Fruit fly (Drosophila melanogaster) whole organism, embryonic: ENCODE results near the gene fmt.

Experiments used
- Atf-2 ChIP-seq: fragments of 200-800 bp; sonication (Bioruptor generic); optimal IDR thresholded peaks from 2 replicates; lab custom pipeline; 2016; ENCODE audit warnings: missing biosample characterization, missing genetic modification characterization
- Atf3 ChIP-seq: fragments of 200-800 bp; sonication (Bioruptor generic); optimal IDR thresholded peaks from 3 replicates; lab custom pipeline; 2016; ENCODE audit warnings: missing biosample characterization, missing genetic modification characterization
- Blimp-1 ChIP-seq: fragments of 200-800 bp; sonication (Bioruptor generic); optimal IDR thresholded peaks from 3 replicates; lab custom pipeline; 2018; ENCODE audit warnings: missing biosample characterization, missing genetic modification characterization, mild to moderate bottlenecking, moderate library complexity, missing genetic modification reagents
- BtbVII ChIP-seq: fragments of 200-800 bp; sonication (Bioruptor generic); optimal IDR thresholded peaks from 3 replicates; lab custom pipeline; 2017; ENCODE audit warnings: missing biosample characterization, mild to moderate bottlenecking, missing genetic modification characterization
- CG10431 ChIP-seq: fragments of 200-800 bp; sonication (Bioruptor generic); optimal IDR thresholded peaks from 3 replicates; lab custom pipeline; 2018; ENCODE audit warnings: missing biosample characterization, mild to moderate bottlenecking, missing genetic modification characterization
- CG10565 ChIP-seq: fragments of 200-800 bp; sonication (Bioruptor generic); optimal IDR thresholded peaks from 3 replicates; lab custom pipeline; 2016; ENCODE audit warnings: missing biosample characterization, mild to moderate bottlenecking, missing genetic modification characterization
- CG11093 ChIP-seq: fragments of 200-800 bp; sonication (Bioruptor generic); IDR thresholded peaks from 3 replicates; pipeline ENCODE4 v1.3.6; 2022; ENCODE audit warnings: missing biosample characterization, missing genetic modification characterization
- CG17612 ChIP-seq: fragments of 200-800 bp; sonication (Bioruptor generic); IDR thresholded peaks from 2 replicates; pipeline ENCODE4 v1.3.6; 2022; ENCODE audit warnings: missing biosample characterization, missing genetic modification characterization
- CG2202 ChIP-seq: fragments of 200-800 bp; sonication (Bioruptor generic); optimal IDR thresholded peaks from 2 replicates; lab custom pipeline; 2018; ENCODE audit warnings: missing biosample characterization, mild to moderate bottlenecking, missing genetic modification characterization
- CG30020 ChIP-seq: fragments of 200-800 bp; optimal IDR thresholded peaks from 2 replicates; lab custom pipeline; 2019; ENCODE audit warnings: missing biosample characterization, mild to moderate bottlenecking, missing genetic modification characterization, moderate library complexity
- CG30431 ChIP-seq: fragments of 200-800 bp; sonication (Bioruptor generic); optimal IDR thresholded peaks from 2 replicates; lab custom pipeline; 2017; ENCODE audit warnings: missing biosample characterization, missing genetic modification characterization
- CG33557 ChIP-seq: fragments of 200-800 bp; sonication (Bioruptor generic); optimal IDR thresholded peaks from 2 replicates; lab custom pipeline; 2019; ENCODE audit warnings: missing biosample characterization, mild to moderate bottlenecking, missing genetic modification characterization, moderate library complexity
- CG34224 ChIP-seq: fragments of 200-800 bp; sonication (Bioruptor generic); IDR thresholded peaks from 3 replicates; pipeline ENCODE4 v1.3.6; 2022; ENCODE audit warnings: missing biosample characterization, missing genetic modification characterization; ENCODE audit not compliant: partially characterized antibody
- CG4282 ChIP-seq: fragments of 200-800 bp; sonication (Bioruptor generic); optimal IDR thresholded peaks from 2 replicates; lab custom pipeline; 2016; ENCODE audit warnings: missing biosample characterization, missing genetic modification characterization
- CG5245 ChIP-seq: fragments of 200-800 bp; sonication (Bioruptor generic); optimal IDR thresholded peaks from 3 replicates; lab custom pipeline; 2016; ENCODE audit warnings: missing biosample characterization, missing genetic modification characterization
- CG7745 ChIP-seq: fragments of 200-800 bp; sonication (Bioruptor generic); optimal IDR thresholded peaks from 2 replicates; lab custom pipeline; 2018; ENCODE audit warnings: missing biosample characterization, mild to moderate bottlenecking, missing genetic modification characterization, moderate library complexity
- CG8478 ChIP-seq: fragments of >200 bp; optimal IDR thresholded peaks from 2 replicates; lab custom pipeline; 2018
- CG8765 ChIP-seq: fragments of 200-800 bp; sonication (Bioruptor generic); IDR thresholded peaks from 2 replicates; pipeline ENCODE4 v1.3.6; 2022; ENCODE audit warnings: missing biosample characterization, missing genetic modification characterization
- CG9876 ChIP-seq: fragments of 200-800 bp; sonication (Bioruptor generic); optimal IDR thresholded peaks from 2 replicates; lab custom pipeline; 2016; ENCODE audit warnings: missing biosample characterization, missing genetic modification characterization
- Camta ChIP-seq: fragments of 200-800 bp; sonication (Bioruptor generic); optimal IDR thresholded peaks from 2 replicates; lab custom pipeline; 2016; ENCODE audit warnings: missing biosample characterization, missing genetic modification characterization
- CoRest ChIP-seq: fragments of 200-800 bp; sonication (Bioruptor generic); optimal IDR thresholded peaks from 3 replicates; lab custom pipeline; 2018; ENCODE audit warnings: missing biosample characterization, mild to moderate bottlenecking, missing genetic modification characterization, moderate library complexity
- D ChIP-seq, 2 experiments: fragments of 200-800 bp in 1 of 2; fragments of >200 bp in 1 of 2; sonication (Bioruptor generic) in 1 of 2; optimal IDR thresholded peaks; 2 replicates in 1 of 2; 3 replicates in 1 of 2; lab custom pipeline; 2017; ENCODE audit warnings: mild to moderate bottlenecking in 1 of 2, missing biosample characterization in 1 of 2, missing genetic modification characterization in 1 of 2, missing genetic modification reagents in 1 of 2
- Deaf1 ChIP-seq: fragments of 200-800 bp; optimal IDR thresholded peaks from 3 replicates; lab custom pipeline; 2019; ENCODE audit warnings: missing biosample characterization, mild to moderate bottlenecking, missing genetic modification characterization, moderate library complexity
- Dfd ChIP-seq, 2 experiments: fragments of >200 bp; optimal IDR thresholded peaks; 2 replicates each; lab custom pipeline; 2017; ENCODE audit warnings: missing biosample characterization in 2 of 2, missing genetic modification characterization in 2 of 2
- HLH4C ChIP-seq: fragments of 200-800 bp; sonication (Bioruptor generic); IDR thresholded peaks from 3 replicates; pipeline ENCODE4 v1.3.6; 2022; ENCODE audit warnings: missing biosample characterization, missing genetic modification characterization; ENCODE audit not compliant: partially characterized antibody
- Hr39 ChIP-seq: fragments of >200 bp; optimal IDR thresholded peaks from 2 replicates; lab custom pipeline; 2017
- Hr51 ChIP-seq, 2 experiments: fragments of 200-800 bp; sonication (Bioruptor generic); optimal IDR thresholded peaks; 2 replicates in 1 of 2; 3 replicates in 1 of 2; lab custom pipeline; 2016 to 2018; ENCODE audit warnings: missing biosample characterization in 2 of 2, missing genetic modification characterization in 2 of 2, mild to moderate bottlenecking in 1 of 2, moderate library complexity in 1 of 2
- Lhr ChIP-seq: fragments of 200-800 bp; sonication (Bioruptor generic); optimal IDR thresholded peaks from 3 replicates; lab custom pipeline; 2017; ENCODE audit warnings: mild to moderate bottlenecking, missing biosample characterization, missing genetic modification reagents, missing genetic modification characterization
- Max ChIP-seq: fragments of 200-800 bp; sonication (Bioruptor generic); optimal IDR thresholded peaks from 2 replicates; lab custom pipeline; 2016; ENCODE audit warnings: missing biosample characterization, mild to moderate bottlenecking, missing genetic modification characterization
- Rx ChIP-seq: fragments of 200-800 bp; sonication (Bioruptor generic); IDR thresholded peaks from 2 replicates; pipeline ENCODE4 v1.3.6; 2022; ENCODE audit warnings: missing biosample characterization, missing genetic modification characterization
- Sry-β ChIP-seq: fragments of 200-800 bp; sonication (Bioruptor generic); optimal IDR thresholded peaks from 2 replicates; lab custom pipeline; 2018; ENCODE audit warnings: missing biosample characterization, mild to moderate bottlenecking, missing genetic modification characterization, moderate library complexity
- ac ChIP-seq: fragments of 200-800 bp; sonication (Bioruptor generic); optimal IDR thresholded peaks from 3 replicates; lab custom pipeline; 2017; ENCODE audit warnings: missing biosample characterization, mild to moderate bottlenecking, missing genetic modification characterization
- ap ChIP-seq: fragments of 200-800 bp; sonication (Bioruptor generic); IDR thresholded peaks from 2 replicates; pipeline ENCODE4 v1.3.6; 2022; ENCODE audit warnings: missing biosample characterization, missing genetic modification characterization
- chif ChIP-seq, 2 experiments: fragments of 200-800 bp; sonication (Bioruptor generic); optimal IDR thresholded peaks; 3 replicates each; lab custom pipeline; 2016; ENCODE audit warnings: missing biosample characterization in 2 of 2, missing genetic modification characterization in 2 of 2
- cwo ChIP-seq: fragments of 200-800 bp; sonication (Bioruptor generic); optimal IDR thresholded peaks from 3 replicates; lab custom pipeline; 2017; ENCODE audit warnings: missing biosample characterization, missing genetic modification characterization, mild to moderate bottlenecking, moderate library complexity, missing genetic modification reagents
- da ChIP-seq: fragments of 200-800 bp; sonication (Bioruptor generic); optimal IDR thresholded peaks from 2 replicates; lab custom pipeline; 2016; ENCODE audit warnings: missing biosample characterization, missing genetic modification characterization
- danr ChIP-seq: fragments of 200-800 bp; sonication (Bioruptor generic); IDR thresholded peaks from 2 replicates; pipeline ENCODE4 v1.3.6; 2022; ENCODE audit warnings: missing biosample characterization, missing genetic modification characterization
- dm ChIP-seq: fragments of 200-800 bp; sonication (Bioruptor generic); optimal IDR thresholded peaks from 3 replicates; lab custom pipeline; 2016; ENCODE audit warnings: missing biosample characterization, missing genetic modification characterization
- dmrt99B ChIP-seq: fragments of 200-800 bp; sonication (Bioruptor generic); optimal IDR thresholded peaks from 2 replicates; lab custom pipeline; 2018; ENCODE audit warnings: missing biosample characterization, mild to moderate bottlenecking, missing genetic modification characterization, moderate library complexity
- ems ChIP-seq: fragments of 200-800 bp; sonication (Bioruptor generic); optimal IDR thresholded peaks from 3 replicates; lab custom pipeline; 2016; ENCODE audit warnings: missing biosample characterization, missing genetic modification characterization
- eyg ChIP-seq: fragments of 200-800 bp; sonication (Bioruptor generic); optimal IDR thresholded peaks from 3 replicates; lab custom pipeline; 2016; ENCODE audit warnings: missing biosample characterization, missing genetic modification characterization
- lilli ChIP-seq: fragments of 200-800 bp; sonication (Bioruptor generic); optimal IDR thresholded peaks from 3 replicates; lab custom pipeline; 2016; ENCODE audit warnings: missing biosample characterization, missing genetic modification characterization
- p53 ChIP-seq: fragments of 200-800 bp; sonication (Bioruptor generic); optimal IDR thresholded peaks from 2 replicates; lab custom pipeline; 2016; ENCODE audit warnings: missing biosample characterization, missing genetic modification characterization
- pan ChIP-seq, 4 experiments: fragments of >200 bp in 3 of 4; fragments of 200-800 bp in 1 of 4; sonication (Bioruptor generic) in 1 of 4; optimal IDR thresholded peaks in 3 of 4; IDR thresholded peaks in 1 of 4; 2 replicates each; pipeline versions ENCODE4 v1.3.6 to Lab custom; 2017 to 2022; ENCODE audit warnings: missing biosample characterization in 2 of 4, missing genetic modification characterization in 2 of 4, mixed read lengths in 1 of 4
- run ChIP-seq: fragments of 200-800 bp; sonication (Bioruptor generic); optimal IDR thresholded peaks from 3 replicates; lab custom pipeline; 2018; ENCODE audit warnings: missing biosample characterization, mild to moderate bottlenecking, missing genetic modification characterization
- sqz ChIP-seq: fragments of 200-800 bp; sonication (Bioruptor generic); optimal IDR thresholded peaks from 3 replicates; lab custom pipeline; 2018; ENCODE audit warnings: missing biosample characterization, mild to moderate bottlenecking, missing genetic modification characterization
- stwl ChIP-seq: fragments of 200-800 bp; sonication (Bioruptor generic); optimal IDR thresholded peaks from 3 replicates; lab custom pipeline; 2018; ENCODE audit warnings: missing biosample characterization, mild to moderate bottlenecking, missing genetic modification characterization, moderate library complexity
- wdn ChIP-seq: fragments of 200-800 bp; sonication (Bioruptor generic); IDR thresholded peaks from 2 replicates; pipeline ENCODE4 v1.3.6; 2022; ENCODE audit warnings: missing biosample characterization, missing genetic modification characterization
- zfh1 ChIP-seq: fragments of 200-800 bp; sonication (Bioruptor generic); IDR thresholded peaks from 3 replicates; pipeline ENCODE4 v1.3.6; 2022; ENCODE audit warnings: missing biosample characterization, missing genetic modification characterization

Gene fmt

dm6 chr3L:6157327-6158032 lies 16.2 kb downstream of the fmt start, which contains the start of gene CG13297 (continued):
- 0 out of 3 replicates have a peak, but pooled peaks have one; percentile 32 for TF ChIP-seq zfh1 (GFP tag; lab: Robert Waterston, UW)
- no peak for TF ChIP-seq Camta (GFP tag; lab: Kevin White, UChicago)
- no peak for TF ChIP-seq wdn (GFP tag; lab: Robert Waterston, UW)
- no peak for TF ChIP-seq CG8478
- TF ChIP-seq CG2202 (tag; lab: Kevin White, UChicago): no peak
- TF ChIP-seq BtbVII (GFP tag; lab: Kevin White, UChicago): no peak
- no peak for TF ChIP-seq CG5245 (GFP tag; lab: Kevin White, UChicago)
- no peak for TF ChIP-seq Atf3 (GFP tag; lab: Kevin White, UChicago)
- TF ChIP-seq Rx (GFP tag; lab: Robert Waterston, UW): no peak; the same call in 1 of the 2 replicates
- no peak for TF ChIP-seq CG7745 (tag; lab: Kevin White, UChicago)
- TF ChIP-seq CoRest: peak; percentile 69
- TF ChIP-seq CG9876 (GFP tag; lab: Kevin White, UChicago): no peak
- TF ChIP-seq CG10565 (GFP tag; lab: Kevin White, UChicago): no peak
- peak; percentile 62; the same call in 2 of the 3 replicates for TF ChIP-seq CG11093 (GFP tag; lab: Robert Waterston, UW)
- no peak for TF ChIP-seq stwl
- no peak for TF ChIP-seq cwo
- no peak for TF ChIP-seq D (optimal IDR thresholded peaks at IDR 0.05; lab: Kevin White, UChicago)
- peak; percentile 57 for TF ChIP-seq D (GFP tag; optimal IDR thresholded peaks at IDR 0.05; lab: Kevin White, UChicago)
- no peak for TF ChIP-seq pan (optimal IDR thresholded peaks at IDR 0.05; lab: Kevin White, UChicago)
- TF ChIP-seq pan (GFP tag; optimal IDR thresholded peaks at IDR 0.05 in 1 of 2, IDR thresholded peaks at IDR 0.05 in 1 of 2): peak in 1 of 2 experiments; percentile 74
- no peak for TF ChIP-seq da (GFP tag; lab: Kevin White, UChicago)
- TF ChIP-seq CG34224 (GFP tag; lab: Robert Waterston, UW): no peak
- TF ChIP-seq ems (GFP tag; lab: Kevin White, UChicago): no peak
- TF ChIP-seq CG30431: no peak
- TF ChIP-seq run (tag; lab: Kevin White, UChicago): peak; percentile 60
- TF ChIP-seq Hr39 (lab: Kevin White, UChicago): no peak
- TF ChIP-seq CG4282: no peak
- no peak for TF ChIP-seq Atf-2
- no peak for TF ChIP-seq HLH4C (GFP tag; lab: Robert Waterston, UW)
- TF ChIP-seq dmrt99B (tag; lab: Kevin White, UChicago): peak; percentile 88
- no peak for TF ChIP-seq lilli (GFP tag; lab: Kevin White, UChicago)
- TF ChIP-seq CG10431 (GFP tag; lab: Kevin White, UChicago): no peak
- no peak for TF ChIP-seq Sry-β (GFP tag; lab: Kevin White, UChicago)
- TF ChIP-seq Deaf1: peak; percentile 22
- TF ChIP-seq chif (GFP tag; optimal IDR thresholded peaks at IDR 0.05; lab: Kevin White, UChicago): peak in 1 of 2 experiments; percentile 8
- TF ChIP-seq Lhr (GFP tag; lab: Kevin White, UChicago): no peak
- peak in 1 of 2 experiments; percentile 84 for TF ChIP-seq Hr51 (GFP tag; optimal IDR thresholded peaks at IDR 0.05; lab: Kevin White, UChicago)
- TF ChIP-seq Dfd (GFP tag; optimal IDR thresholded peaks at IDR 0.05; lab: Kevin White, UChicago): no peak
- TF ChIP-seq ap (GFP tag; lab: Robert Waterston, UW): 0 out of 2 replicates have a peak, but pooled peaks have one; percentile 14
- no peak for TF ChIP-seq ac (GFP tag; lab: Kevin White, UChicago)
- peak; percentile 35 for TF ChIP-seq sqz (GFP tag; lab: Kevin White, UChicago)
- no peak for TF ChIP-seq CG33557 (GFP tag; lab: Kevin White, UChicago)
- no peak for TF ChIP-seq eyg (GFP tag; lab: Kevin White, UChicago)
- no peak for TF ChIP-seq CG8765 (GFP tag; lab: Robert Waterston, UW)
- no peak for TF ChIP-seq p53 (GFP tag; lab: Kevin White, UChicago)
- no peak for TF ChIP-seq dm (GFP tag; lab: Kevin White, UChicago)
- TF ChIP-seq Max (GFP tag; lab: Kevin White, UChicago): peak; percentile 19
- TF ChIP-seq Blimp-1 (GFP tag; lab: Kevin White, UChicago): peak; percentile 54
- TF ChIP-seq danr (GFP tag; lab: Robert Waterston, UW): peak; percentile 45; the same call in 1 of the 2 replicates
- no peak for TF ChIP-seq CG30020 (tag; lab: Kevin White, UChicago)
- no peak for TF ChIP-seq CG17612 (GFP tag; lab: Robert Waterston, UW)
